Worm (Caenorhabditis elegans): Measurements from ENCODE around the gene EEED8.12.

EEED8.12 gene

DNA sequence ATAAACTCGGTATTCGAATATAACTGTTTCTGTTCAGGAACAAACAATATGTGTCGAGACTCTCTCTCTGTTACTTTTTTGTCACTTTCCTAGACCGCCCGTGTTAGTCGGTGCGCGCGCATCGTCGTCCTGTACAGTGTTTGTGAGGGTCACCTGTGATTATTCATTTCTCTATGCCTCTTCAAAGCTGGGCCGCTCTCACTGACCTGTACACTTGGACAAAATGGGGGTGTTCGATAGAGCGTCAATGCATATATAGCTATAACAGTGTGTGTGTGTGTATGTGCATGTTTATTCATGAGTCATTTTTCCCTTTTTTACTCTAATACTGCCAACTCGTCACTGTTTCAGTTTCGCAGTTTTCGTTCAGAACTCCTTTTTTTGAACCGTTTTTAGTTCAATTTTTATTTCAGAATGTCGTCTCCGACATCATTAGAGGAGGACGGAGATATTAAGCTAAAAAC is 29.2 kb downstream of the EEED8.12 start, which contains the start of gene pkc-3 (continued):
- TF ChIP-seq snpc-4 (GFP tag; optimal IDR thresholded peaks at IDR 0.05) (no peak), snpc-4 (tag; optimal IDR thresholded peaks at IDR 0.05) (peak; percentile 13 to 64 (median 54)), rcor-1 (GFP tag; IDR thresholded peaks at IDR 0.05) (peak; percentile 39; the same call in 1 of the 2 replicates), cebp-1 (GFP tag; IDR thresholded peaks at IDR 0.05) (no peak), cebp-1 (tag; optimal IDR thresholded peaks at IDR 0.05) (peak; percentile 65), ekl-4 (GFP tag; IDR thresholded peaks at IDR 0.05) (peak; percentile 78), snpc-3.4 (tag; optimal IDR thresholded peaks at IDR 0.05) (peak; percentile 80), mel-28 (tag; optimal IDR thresholded peaks at IDR 0.05; ENCODE audit: borderline replicate concordance) (no peak), K11D2.4 (GFP tag; IDR thresholded peaks at IDR 0.05) (no peak), madf-6 (GFP tag; IDR thresholded peaks at IDR 0.05) (peak; percentile 70; the same call in 1 of the 2 replicates), attf-5 (GFP tag; optimal IDR thresholded peaks at IDR 0.05) (peak; percentile 87), hmg-1.2 (GFP tag; IDR thresholded peaks at IDR 0.05) (peak; percentile 59), dpl-1 (GFP tag; optimal IDR thresholded peaks at IDR 0.05) (no peak), zim-3 (tag; optimal IDR thresholded peaks at IDR 0.05) (no peak), lag-1 (GFP tag; IDR thresholded peaks at IDR 0.05) (no peak), B0261.1 (tag; optimal IDR thresholded peaks at IDR 0.05) (no peak), ceh-100 (GFP tag; IDR thresholded peaks at IDR 0.05) (peak; percentile 23; the same call in 1 of the 2 replicates), F39B2.1 (GFP tag; IDR thresholded peaks at IDR 0.05) (0 out of 2 replicates have a peak, but pooled peaks have one; percentile 54), gei-17 (GFP tag; optimal IDR thresholded peaks at IDR 0.05) (peak; percentile 10), lsy-27 (tag; optimal IDR thresholded peaks at IDR 0.05; ENCODE audit: borderline replicate concordance, insufficient read depth) (no peak), nhr-90 (tag; optimal IDR thresholded peaks at IDR 0.05) (peak; percentile 70), B0019.2 (GFP tag; conservative IDR thresholded peaks at IDR 0.05) (no peak), hlh-12 (tag; optimal IDR thresholded peaks at IDR 0.05) (no peak), F23B12.7 (tag; optimal IDR thresholded peaks at IDR 0.05; ENCODE audit: insufficient read depth) (no peak), aptf-2 (GFP tag; conservative IDR thresholded peaks at IDR 0.05) (no peak), zfh-2 (GFP tag; conservative IDR thresholded peaks at IDR 0.05) (peak; percentile 40; the same call in 1 of the 2 replicates), F37B4.10 (GFP tag; IDR thresholded peaks at IDR 0.05) (0 out of 2 replicates have a peak, but pooled peaks have one; percentile 7), tbx-9 (tag; optimal IDR thresholded peaks at IDR 0.05; ENCODE audit: borderline replicate concordance) (no peak), nfyb-1 (GFP tag; IDR thresholded peaks at IDR 0.05) (peak; percentile 72), nhr-27 (tag; optimal IDR thresholded peaks at IDR 0.05) (no peak), mxl-1 (tag; optimal IDR thresholded peaks at IDR 0.05) (no peak), nhr-80 (tag; optimal IDR thresholded peaks at IDR 0.05) (peak; percentile 97), ets-4 (GFP tag; optimal IDR thresholded peaks at IDR 0.05) (peak; percentile 54), chd-7 (tag; optimal IDR thresholded peaks at IDR 0.05) (peak; percentile 82), efl-1 (GFP tag; optimal IDR thresholded peaks at IDR 0.05) (peak; percentile 63), ZK185.1 (tag; optimal IDR thresholded peaks at IDR 0.05; ENCODE audit: poor library complexity, severe bottlenecking) (peak; percentile 47), snpc-1.3 (tag; optimal IDR thresholded peaks at IDR 0.05; ENCODE audit: insufficient read depth) (peak; percentile 30), F57A8.1 (GFP tag; optimal IDR thresholded peaks at IDR 0.05) (no peak), Y67H2A.10 (GFP tag; conservative IDR thresholded peaks at IDR 0.05) (no peak)

DNA sequence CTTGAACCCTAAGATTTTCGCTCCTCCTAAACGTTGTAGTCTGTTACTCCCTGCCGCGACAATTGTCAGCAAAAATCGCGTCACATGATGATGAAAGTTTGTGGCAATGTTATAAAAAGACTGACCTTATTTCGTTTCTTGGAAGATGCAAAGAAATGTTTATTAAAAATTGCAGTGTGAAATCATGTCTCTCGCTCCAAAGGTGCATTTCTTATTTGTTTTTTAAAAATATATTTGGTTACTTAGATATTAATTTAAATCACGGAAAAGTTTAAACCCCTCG is 30.6 kb downstream of the EEED8.12 start:
- TF ChIP-seq ceh-79 (tag; optimal IDR thresholded peaks at IDR 0.05): no peak
- TF ChIP-seq ceh-40 (GFP tag; IDR thresholded peaks at IDR 0.05): no peak
- TF ChIP-seq egl-44 (GFP tag; IDR thresholded peaks at IDR 0.05): no peak
- no peak for TF ChIP-seq rcor-1 (GFP tag; IDR thresholded peaks at IDR 0.05)
- TF ChIP-seq nhr-80 (tag; optimal IDR thresholded peaks at IDR 0.05): peak; percentile 16
- no peak for TF ChIP-seq hrde-1 (tag; optimal IDR thresholded peaks at IDR 0.05; ENCODE audit: borderline replicate concordance)
- no peak for TF ChIP-seq gei-17 (GFP tag; optimal IDR thresholded peaks at IDR 0.05)
- TF ChIP-seq Y53F4B.3 (GFP tag; IDR thresholded peaks at IDR 0.05): no peak
- no peak for TF ChIP-seq xnd-1 (tag; optimal IDR thresholded peaks at IDR 0.05)
- TF ChIP-seq lsl-1 (GFP tag; optimal IDR thresholded peaks at IDR 0.05): no peak
- no peak for TF ChIP-seq F49E8.2 (tag; optimal IDR thresholded peaks at IDR 0.05; ENCODE audit: insufficient read depth)
- 0 out of 2 replicates have a peak, but pooled peaks have one; percentile 29 for TF ChIP-seq lin-26 (GFP tag; IDR thresholded peaks at IDR 0.05)
- no peak for TF ChIP-seq lin-40 (tag; optimal IDR thresholded peaks at IDR 0.05)
